Fruit fly (Drosophila melanogaster) whole organism, wandering third instar larva: ENCODE measurements around the gene S-Lap2.
A peak's percentile ranks its signal among the peaks of the same experiment; 100 is the strongest.

Source experiments
- CG32264 ChIP-seq: fragments of 200-800 bp; sonication (Bioruptor generic); optimal IDR thresholded peaks from 2 replicates; lab custom pipeline; 2016; ENCODE audit warnings: missing biosample characterization, missing genetic modification characterization
- CG9705 ChIP-seq: fragments of 200-800 bp; sonication (Bioruptor generic); optimal IDR thresholded peaks from 2 replicates; lab custom pipeline; 2018; ENCODE audit warnings: missing biosample characterization, mild to moderate bottlenecking, missing genetic modification characterization
- Dfd ChIP-seq: fragments of >200 bp; optimal IDR thresholded peaks from 2 replicates; lab custom pipeline; 2017; ENCODE audit warnings: missing biosample characterization, missing genetic modification characterization
- Dif ChIP-seq: fragments of 200-275, 200-300 bp; sonication (Bioruptor generic); optimal IDR thresholded peaks from 2 replicates; lab custom pipeline; 2018; ENCODE audit warnings: missing biosample characterization, missing genetic modification characterization; ENCODE audit not compliant: partially characterized antibody
- GATAd ChIP-seq: sonication (Bioruptor generic); optimal IDR thresholded peaks from 2 replicates; lab custom pipeline; 2016; ENCODE audit warnings: missing biosample characterization, missing genetic modification characterization
- HLH106 ChIP-seq: fragments of 200-800 bp; optimal IDR thresholded peaks from 3 replicates; lab custom pipeline; 2019; ENCODE audit warnings: missing biosample characterization, mild to moderate bottlenecking, missing genetic modification characterization, moderate library complexity
- Hnf4 ChIP-seq: fragments of 200-800 bp; sonication (Bioruptor generic); optimal IDR thresholded peaks from 2 replicates; lab custom pipeline; 2016; ENCODE audit warnings: missing biosample characterization, mild to moderate bottlenecking, missing genetic modification characterization
- Hr78 ChIP-seq: fragments of >200 bp; optimal IDR thresholded peaks from 2 replicates; lab custom pipeline; 2017; ENCODE audit warnings: missing biosample characterization, missing genetic modification characterization
- Hr83 ChIP-seq: fragments of 200-300 bp; sonication (Bioruptor generic); optimal IDR thresholded peaks from 2 replicates; lab custom pipeline; 2016; ENCODE audit warnings: missing biosample characterization, mild to moderate bottlenecking, missing genetic modification characterization, moderate library complexity; ENCODE audit not compliant: poor library complexity, severe bottlenecking
- Mio ChIP-seq: sonication (Bioruptor generic); optimal IDR thresholded peaks from 2 replicates; lab custom pipeline; 2016; ENCODE audit warnings: missing biosample characterization, missing genetic modification characterization
- Myc ChIP-seq: fragments of >200 bp; optimal IDR thresholded peaks from 2 replicates; lab custom pipeline; 2017
- N ChIP-seq: fragments of >200 bp; optimal IDR thresholded peaks from 2 replicates; lab custom pipeline; 2018; ENCODE audit warnings: missing biosample characterization, missing external identifiers, missing genetic modification characterization
- OdsH ChIP-seq: fragments of 200-800 bp; sonication (Bioruptor generic); optimal IDR thresholded peaks from 2 replicates; lab custom pipeline; 2016; ENCODE audit warnings: missing biosample characterization, mild to moderate bottlenecking, missing genetic modification characterization
- Rel ChIP-seq, 2 experiments: fragments of 200-800 bp; sonication (Bioruptor generic) in 1 of 2; optimal IDR thresholded peaks; 2 replicates in 1 of 2; 3 replicates in 1 of 2; lab custom pipeline; 2016 to 2019; ENCODE audit warnings: mild to moderate bottlenecking in 2 of 2, missing biosample characterization in 2 of 2, missing genetic modification characterization in 2 of 2, moderate library complexity in 1 of 2
- Sp1 ChIP-seq: fragments of 200-800 bp; sonication (Bioruptor generic); optimal IDR thresholded peaks from 3 replicates; lab custom pipeline; 2019; ENCODE audit warnings: missing biosample characterization, mild to moderate bottlenecking, missing genetic modification characterization, moderate library complexity
- Vsx2 ChIP-seq: fragments of 200-300, 225-300 bp; sonication (Bioruptor generic); optimal IDR thresholded peaks from 2 replicates; lab custom pipeline; 2018; ENCODE audit warnings: missing biosample characterization, missing genetic modification characterization; ENCODE audit not compliant: partially characterized antibody
- br ChIP-seq: fragments of 200-800 bp; sonication (Bioruptor generic); optimal IDR thresholded peaks from 2 replicates; lab custom pipeline; 2016; ENCODE audit warnings: missing biosample characterization, missing genetic modification characterization
- brk ChIP-seq: fragments of 200-800 bp; sonication (Bioruptor generic); optimal IDR thresholded peaks from 2 replicates; lab custom pipeline; 2016; ENCODE audit warnings: missing biosample characterization, mild to moderate bottlenecking, missing genetic modification characterization
- dl ChIP-seq, 2 experiments: fragments of 175-275, 200-275 bp in 1 of 2; fragments of 200-275 bp in 1 of 2; sonication (Bioruptor generic); optimal IDR thresholded peaks; lab custom pipeline; 2018; ENCODE audit warnings: mild to moderate bottlenecking in 2 of 2, missing biosample characterization in 2 of 2, missing genetic modification characterization in 2 of 2, moderate library complexity in 2 of 2; ENCODE audit not compliant: partially characterized antibody in 2 of 2, insufficient read depth in 1 of 2
- dmrt93B ChIP-seq: fragments of 200-800 bp; sonication (Bioruptor generic); optimal IDR thresholded peaks from 2 replicates; lab custom pipeline; 2018; ENCODE audit warnings: missing biosample characterization, mild to moderate bottlenecking, missing genetic modification characterization
- dsf ChIP-seq: sonication (Bioruptor generic); optimal IDR thresholded peaks from 2 replicates; lab custom pipeline; 2016; ENCODE audit warnings: missing biosample characterization, missing genetic modification characterization, borderline replicate concordance
- ey ChIP-seq: fragments of 200-800 bp; sonication (Bioruptor generic); optimal IDR thresholded peaks from 2 replicates; lab custom pipeline; 2016; ENCODE audit warnings: missing biosample characterization, missing genetic modification characterization
- foxo ChIP-seq, 2 experiments: fragments of 200-800 bp; sonication (Bioruptor generic); optimal IDR thresholded peaks; 2 replicates in 1 of 2; 3 replicates in 1 of 2; lab custom pipeline; 2016 to 2017; ENCODE audit warnings: missing biosample characterization in 2 of 2, missing genetic modification characterization in 2 of 2
- fru ChIP-seq: fragments of 200-800 bp; sonication (Bioruptor generic); optimal IDR thresholded peaks from 3 replicates; lab custom pipeline; 2016; ENCODE audit warnings: missing biosample characterization, mild to moderate bottlenecking, missing genetic modification characterization
- h ChIP-seq: fragments of 200-800 bp; sonication (Bioruptor generic); optimal IDR thresholded peaks from 3 replicates; lab custom pipeline; 2016; ENCODE audit warnings: missing biosample characterization, mild to moderate bottlenecking, missing genetic modification characterization
- jim ChIP-seq: fragments of 175-275, 200-325 bp; sonication (Bioruptor generic); optimal IDR thresholded peaks from 2 replicates; lab custom pipeline; 2016; ENCODE audit warnings: missing biosample characterization, mild to moderate bottlenecking, missing genetic modification characterization
- lola ChIP-seq: fragments of >200 bp; optimal IDR thresholded peaks from 2 replicates; lab custom pipeline; 2017; ENCODE audit warnings: missing biosample characterization, missing genetic modification characterization
- pan ChIP-seq: fragments of >200 bp; optimal IDR thresholded peaks from 2 replicates; lab custom pipeline; 2017
- psq ChIP-seq: fragments of 200-800 bp; sonication (Bioruptor generic); optimal IDR thresholded peaks from 3 replicates; lab custom pipeline; 2017; ENCODE audit warnings: missing biosample characterization, mild to moderate bottlenecking, missing genetic modification characterization, moderate library complexity
- rgr ChIP-seq: fragments of 200-800 bp; sonication (Bioruptor generic); optimal IDR thresholded peaks from 3 replicates; lab custom pipeline; 2016; ENCODE audit warnings: missing biosample characterization, mild to moderate bottlenecking, missing genetic modification characterization
- sage ChIP-seq: fragments of 200-800 bp; sonication (Bioruptor generic); optimal IDR thresholded peaks from 2 replicates; lab custom pipeline; 2016; ENCODE audit warnings: missing biosample characterization, mild to moderate bottlenecking, missing genetic modification characterization
- sv ChIP-seq: fragments of 200-800 bp; sonication (Bioruptor generic); optimal IDR thresholded peaks from 3 replicates; lab custom pipeline; 2016; ENCODE audit warnings: missing biosample characterization, missing genetic modification characterization
- tai ChIP-seq: sonication (Bioruptor generic); optimal IDR thresholded peaks from 2 replicates; lab custom pipeline; 2016; ENCODE audit warnings: missing biosample characterization, missing genetic modification characterization
- woc ChIP-seq: sonication (Bioruptor generic); optimal IDR thresholded peaks from 2 replicates; lab custom pipeline; 2016; ENCODE audit warnings: missing biosample characterization, mild to moderate bottlenecking, missing genetic modification characterization

S-Lap2 gene

dm6 chr3L:8655217-8655896, 35.7 kb downstream of the S-Lap2 start:
- no peak for TF ChIP-seq foxo (GFP tag; optimal IDR thresholded peaks at IDR 0.05; lab: Kevin White, UChicago)
- TF ChIP-seq GATAd (GFP tag; lab: Kevin White, UChicago) = no peak
- no peak for TF ChIP-seq Hr78 (GFP tag; lab: Kevin White, UChicago)
- TF ChIP-seq CG32264 (GFP tag; lab: Kevin White, UChicago) = no peak
- no peak for TF ChIP-seq dsf (GFP tag; lab: Kevin White, UChicago)
- no peak for TF ChIP-seq Myc
- no peak for TF ChIP-seq lola (GFP tag; lab: Kevin White, UChicago)
- no peak for TF ChIP-seq Dif (GFP tag; lab: Kevin White, UChicago)
- TF ChIP-seq fru (GFP tag; lab: Kevin White, UChicago) = no peak
- TF ChIP-seq br (GFP tag; lab: Kevin White, UChicago) = no peak
- no peak for TF ChIP-seq pan (lab: Kevin White, UChicago)
- TF ChIP-seq jim (GFP tag; lab: Kevin White, UChicago) = no peak

- TF ChIP-seq dmrt93B (GFP tag; lab: Kevin White, UChicago) (peak; percentile 94), sv (GFP tag; lab: Kevin White, UChicago) (no peak), Hr78 (GFP tag; lab: Kevin White, UChicago) (no peak), Sp1 (GFP tag; lab: Kevin White, UChicago) (peak; percentile 93), HLH106 (tag; lab: Kevin White, UChicago) (peak; percentile 90), Vsx2 (GFP tag; lab: Kevin White, UChicago) (no peak), OdsH (peak; percentile 91), h (GFP tag; lab: Kevin White, UChicago) (peak; percentile 92), dl (GFP tag; optimal IDR thresholded peaks at IDR 0.05; lab: Kevin White, UChicago; ENCODE audit: insufficient read depth in 1 of 2, partially characterized antibody in 2 of 2) (no peak), lola (GFP tag; lab: Kevin White, UChicago) (no peak), Hr83 (GFP tag; lab: Kevin White, UChicago) (no peak), GATAd (GFP tag; lab: Kevin White, UChicago) (no peak), fru (GFP tag; lab: Kevin White, UChicago) (peak; percentile 92), foxo (GFP tag; optimal IDR thresholded peaks at IDR 0.05; lab: Kevin White, UChicago) (peak; percentile 23 to 88), Myc (peak; percentile 2), Dfd (GFP tag; lab: Kevin White, UChicago) (no peak), tai (GFP tag; lab: Kevin White, UChicago) (no peak), woc (GFP tag; lab: Kevin White, UChicago) (peak; percentile 73), sage (GFP tag; lab: Kevin White, UChicago) (peak; percentile 75), psq (peak; percentile 85), Hnf4 (GFP tag; lab: Kevin White, UChicago) (peak; percentile 62), rgr (peak; percentile 91), Rel (GFP tag; optimal IDR thresholded peaks at IDR 0.05; lab: Kevin White, UChicago) (peak; percentile 54), Rel (tag; optimal IDR thresholded peaks at IDR 0.05; lab: Kevin White, UChicago) (no peak), CG9705 (peak; percentile 73), brk (GFP tag; lab: Kevin White, UChicago) (peak; percentile 25), dsf (GFP tag; lab: Kevin White, UChicago) (peak; percentile 41), CG32264 (GFP tag; lab: Kevin White, UChicago) (peak; percentile 65), Mio (GFP tag; lab: Kevin White, UChicago) (no peak), br (GFP tag; lab: Kevin White, UChicago) (peak; percentile 88), N (GFP tag; lab: Kevin White, UChicago) (no peak), Dif (GFP tag; lab: Kevin White, UChicago) (no peak), jim (GFP tag; lab: Kevin White, UChicago) (peak; percentile 53), ey (GFP tag; lab: Kevin White, UChicago) (peak; percentile 90)
These were observed 37.2 kb downstream of the S-Lap2 start for dm6 chr3L:8656725-8657428.
